Worm (Caenorhabditis elegans) whole organism, L4 larva: ENCODE data around the gene C54D10.10.
A peak's percentile ranks its signal among the peaks of the same experiment; 100 is the strongest.

Source experiments
- D1046.2 ChIP-seq: fragments of 200-800 bp; sonication (Bioruptor generic); IDR thresholded peaks from 2 replicates; pipeline ENCODE4 v1.3.6; 2022; ENCODE audit warnings: missing genetic modification characterization, missing compliant biosample characterization
- F10B5.3 ChIP-seq: sonication (generic microtip); optimal IDR thresholded peaks from 2 replicates; lab custom pipeline; 2016; ENCODE audit warnings: mild to moderate bottlenecking, missing genetic modification characterization, missing compliant biosample characterization
- F37D6.2 ChIP-seq: sonication (generic microtip); optimal IDR thresholded peaks from 2 replicates; lab custom pipeline; 2016; ENCODE audit warnings: mild to moderate bottlenecking, missing genetic modification characterization, missing compliant biosample characterization
- F44E2.7 ChIP-seq: fragments of 200-800 bp; sonication (Bioruptor generic); IDR thresholded peaks from 2 replicates; pipeline ENCODE4 v2.1.2; 2022; ENCODE audit warnings: missing genetic modification characterization, missing compliant biosample characterization
- T26A8.4 ChIP-seq: fragments of 200-800 bp; sonication (Bioruptor generic); IDR thresholded peaks from 2 replicates; pipeline ENCODE4 v1.3.6; 2022; ENCODE audit warnings: missing genetic modification characterization, missing compliant biosample characterization
- Y48G9A.11 ChIP-seq: fragments of 200-800 bp; sonication (Bioruptor generic); IDR thresholded peaks from 2 replicates; pipeline ENCODE4 v1.3.6; 2022; ENCODE audit warnings: missing genetic modification reagents, missing genetic modification characterization, missing compliant biosample characterization
- Y75B8A.6 ChIP-seq: fragments of 200-800 bp; sonication (Bioruptor generic); IDR thresholded peaks from 2 replicates; pipeline ENCODE4 v1.3.6; 2022; ENCODE audit warnings: missing genetic modification reagents, missing genetic modification characterization, missing compliant biosample characterization
- aha-1 ChIP-seq: fragments of 150-350 bp; peaks from one replicate; lab custom pipeline; 2014; ENCODE audit warnings: missing biosample characterization, missing genetic modification characterization
- ama-1 ChIP-seq: fragments of 150-350 bp; optimal IDR thresholded peaks from 2 replicates; lab custom pipeline; 2014; ENCODE audit warnings: inconsistent platforms, mixed read lengths
- arid-1 ChIP-seq: fragments of 200-800 bp; sonication (Bioruptor generic); conservative IDR thresholded peaks from 2 replicates; pipeline ENCODE4 v1.3.6; 2022; ENCODE audit warnings: missing genetic modification reagents, missing genetic modification characterization, missing compliant biosample characterization
- attf-4 ChIP-seq: sonication (generic microtip); optimal IDR thresholded peaks from 3 replicates; lab custom pipeline; 2017; ENCODE audit warnings: missing biosample characterization, missing genetic modification characterization
- ceh-20 ChIP-seq: fragments of 200-800 bp; sonication (Bioruptor generic); IDR thresholded peaks from 2 replicates; pipeline ENCODE4 v1.3.6; 2022; ENCODE audit warnings: missing genetic modification reagents, missing genetic modification characterization, missing compliant biosample characterization
- ceh-28 ChIP-seq: fragments of 150-350 bp; optimal IDR thresholded peaks from 2 replicates; lab custom pipeline; 2014; ENCODE audit warnings: missing biosample characterization, missing genetic modification reagents, missing genetic modification characterization
- ceh-62 ChIP-seq: sonication (generic microtip); optimal IDR thresholded peaks from 2 replicates; lab custom pipeline; 2017; ENCODE audit warnings: missing biosample characterization, missing genetic modification characterization
- daf-8 ChIP-seq: fragments of 200-800 bp; sonication (Bioruptor generic); IDR thresholded peaks from 2 replicates; pipeline ENCODE4 v1.3.6; 2022; ENCODE audit warnings: missing genetic modification characterization, missing compliant biosample characterization
- dmd-6 ChIP-seq: fragments of 200-800 bp; sonication (Bioruptor generic); IDR thresholded peaks from 2 replicates; pipeline ENCODE4 v1.3.6; 2022; ENCODE audit warnings: missing genetic modification reagents, missing genetic modification characterization, missing compliant biosample characterization
- dmd-9 ChIP-seq: fragments of 200-800 bp; sonication (Bioruptor generic); IDR thresholded peaks from 2 replicates; pipeline ENCODE4 v1.3.6; 2022; ENCODE audit warnings: missing genetic modification reagents, missing genetic modification characterization, missing compliant biosample characterization
- dpl-1 ChIP-seq: fragments of 150-350 bp; optimal IDR thresholded peaks from 2 replicates; lab custom pipeline; 2014; ENCODE audit warnings: missing biosample characterization, missing genetic modification reagents, missing genetic modification characterization
- duxl-1 ChIP-seq: sonication (generic microtip); optimal IDR thresholded peaks from 2 replicates; lab custom pipeline; 2016; ENCODE audit warnings: mild to moderate bottlenecking, missing genetic modification characterization, moderate library complexity, missing compliant biosample characterization; ENCODE audit not compliant: poor library complexity
- dve-1 ChIP-seq: sonication (generic microtip); optimal IDR thresholded peaks from 2 replicates; lab custom pipeline; 2017; ENCODE audit warnings: antibody characterized with exemption, mild to moderate bottlenecking, missing genetic modification characterization, missing compliant biosample characterization; ENCODE audit not compliant: insufficient read depth
- fkh-10 ChIP-seq: fragments of 150-350 bp; optimal IDR thresholded peaks from 2 replicates; lab custom pipeline; 2014; ENCODE audit warnings: missing biosample characterization, missing genetic modification reagents, missing genetic modification characterization
- gei-8 ChIP-seq: fragments of 200-800 bp; sonication (Bioruptor generic); optimal IDR thresholded peaks from 2 replicates; lab custom pipeline; 2018; ENCODE audit warnings: mild to moderate bottlenecking, missing genetic modification characterization, missing compliant biosample characterization
- jun-1 ChIP-seq: fragments of 150-350 bp; optimal IDR thresholded peaks from 2 replicates; lab custom pipeline; 2014; ENCODE audit warnings: missing biosample characterization, missing genetic modification reagents, missing genetic modification characterization
- lin-1 ChIP-seq: fragments of 200-800 bp; sonication (Bioruptor generic); IDR thresholded peaks from 2 replicates; pipeline ENCODE4 v1.3.6; 2022; ENCODE audit warnings: missing genetic modification reagents, missing genetic modification characterization, missing compliant biosample characterization
- lin-13 ChIP-seq: fragments of 150-350 bp; optimal IDR thresholded peaks from 2 replicates; lab custom pipeline; 2014; ENCODE audit warnings: missing biosample characterization, missing genetic modification reagents, missing genetic modification characterization
- lin-39 ChIP-seq: fragments of 150-350 bp; optimal IDR thresholded peaks from 2 replicates; lab custom pipeline; 2014; ENCODE audit warnings: missing biosample characterization, missing genetic modification reagents, missing genetic modification characterization
- lir-3 ChIP-seq: sonication (generic microtip); optimal IDR thresholded peaks from 2 replicates; lab custom pipeline; 2016; ENCODE audit warnings: mild to moderate bottlenecking, missing genetic modification characterization, missing compliant biosample characterization
- madf-5 ChIP-seq, 2 experiments: fragments of 200-800 bp; sonication (Bioruptor generic); IDR thresholded peaks; 2 replicates each; pipeline ENCODE4 v1.3.6; 2022; ENCODE audit warnings: missing compliant biosample characterization in 2 of 2, missing genetic modification characterization in 2 of 2
- nhr-10 ChIP-seq: fragments of 150-350 bp; optimal IDR thresholded peaks from 2 replicates; lab custom pipeline; 2014; ENCODE audit warnings: missing biosample characterization, missing genetic modification characterization
- nhr-11 ChIP-seq: fragments of 150-350 bp; optimal IDR thresholded peaks from 2 replicates; lab custom pipeline; 2014; ENCODE audit warnings: missing biosample characterization, missing genetic modification characterization
- nhr-111 ChIP-seq: fragments of 200-800 bp; sonication (Bioruptor generic); optimal IDR thresholded peaks from 2 replicates; lab custom pipeline; 2018; ENCODE audit warnings: mild to moderate bottlenecking, missing genetic modification characterization, missing compliant biosample characterization
- nhr-237 ChIP-seq: sonication (generic microtip); optimal IDR thresholded peaks from 2 replicates; lab custom pipeline; 2017; ENCODE audit warnings: missing biosample characterization, missing genetic modification characterization
- nhr-41 ChIP-seq: fragments of 200-800 bp; sonication (Bioruptor generic); IDR thresholded peaks from 2 replicates; pipeline ENCODE4 v1.3.6; 2022; ENCODE audit warnings: missing genetic modification reagents, missing genetic modification characterization, missing compliant biosample characterization
- nhr-6 ChIP-seq: fragments of 150-350 bp; optimal IDR thresholded peaks from 2 replicates; lab custom pipeline; 2014; ENCODE audit warnings: missing biosample characterization, missing genetic modification characterization
- nhr-76 ChIP-seq: fragments of 150-350 bp; optimal IDR thresholded peaks from 2 replicates; lab custom pipeline; 2014; ENCODE audit warnings: missing biosample characterization, missing genetic modification characterization
- nhr-77 ChIP-seq: fragments of 150-350 bp; optimal IDR thresholded peaks from 2 replicates; lab custom pipeline; 2014; ENCODE audit warnings: missing biosample characterization, missing genetic modification characterization
- php-3 ChIP-seq: fragments of 200-800 bp; sonication (Bioruptor generic); IDR thresholded peaks from 2 replicates; pipeline ENCODE4 v1.3.6; 2022; ENCODE audit warnings: missing genetic modification reagents, missing genetic modification characterization, missing compliant biosample characterization
- rbr-2 ChIP-seq: sonication (generic microtip); optimal IDR thresholded peaks from 2 replicates; lab custom pipeline; 2016; ENCODE audit warnings: missing genotype, missing genetic modification characterization, missing compliant biosample characterization
- set-16 ChIP-seq: fragments of 200-800 bp; sonication (Bioruptor generic); IDR thresholded peaks from 2 replicates; pipeline ENCODE4 v1.3.6; 2022; ENCODE audit warnings: missing genetic modification reagents, missing genetic modification characterization, missing compliant biosample characterization
- snpc-4 ChIP-seq: fragments of 150-350 bp; optimal IDR thresholded peaks from 2 replicates; lab custom pipeline; 2014; ENCODE audit warnings: missing biosample characterization, missing genetic modification characterization
- spr-1 ChIP-seq: sonication (generic microtip); optimal IDR thresholded peaks from 2 replicates; lab custom pipeline; 2016; ENCODE audit warnings: mild to moderate bottlenecking, missing genetic modification characterization, missing compliant biosample characterization
- spr-3 ChIP-seq: fragments of 200-800 bp; sonication (Bioruptor generic); optimal IDR thresholded peaks from 2 replicates; lab custom pipeline; 2018; ENCODE audit warnings: mild to moderate bottlenecking, missing genetic modification characterization, missing compliant biosample characterization
- tag-97 ChIP-seq: fragments of 200-800 bp; sonication (Bioruptor generic); IDR thresholded peaks from 2 replicates; pipeline ENCODE4 v1.3.6; 2022; ENCODE audit warnings: missing genetic modification characterization, missing compliant biosample characterization
- unc-62 ChIP-seq, 3 experiments: fragments of 150-350 bp in 1 of 3; sonication (generic microtip); optimal IDR thresholded peaks in 2 of 3; peaks in 1 of 3; 1 replicate in 1 of 3; 2 replicates in 2 of 3; lab custom pipeline; 2014 to 2017; ENCODE audit warnings: missing biosample characterization in 3 of 3, missing genetic modification characterization in 3 of 3, missing genetic modification reagents in 3 of 3, missing genotype in 1 of 3
- vab-7 ChIP-seq: fragments of 200-800 bp; sonication (Bioruptor generic); IDR thresholded peaks from 2 replicates; pipeline ENCODE4 v1.3.6; 2022; ENCODE audit warnings: missing genetic modification reagents, missing genetic modification characterization, missing compliant biosample characterization
- zag-1 ChIP-seq: fragments of 150-350 bp; optimal IDR thresholded peaks from 2 replicates; lab custom pipeline; 2014; ENCODE audit warnings: missing biosample characterization, missing genetic modification characterization
- zfp-2 ChIP-seq: sonication (generic microtip); optimal IDR thresholded peaks from 2 replicates; lab custom pipeline; 2016; ENCODE audit warnings: mild to moderate bottlenecking, missing genetic modification characterization, missing compliant biosample characterization
- zip-11 ChIP-seq: fragments of 200-800 bp; sonication (Bioruptor generic); IDR thresholded peaks from 2 replicates; pipeline ENCODE4 v1.3.6; 2022; ENCODE audit warnings: missing genetic modification characterization, missing compliant biosample characterization
- ztf-11 ChIP-seq: fragments of 150-350 bp; optimal IDR thresholded peaks from 2 replicates; lab custom pipeline; 2014; ENCODE audit warnings: missing biosample characterization, missing genetic modification characterization

Gene C54D10.10

DNA sequence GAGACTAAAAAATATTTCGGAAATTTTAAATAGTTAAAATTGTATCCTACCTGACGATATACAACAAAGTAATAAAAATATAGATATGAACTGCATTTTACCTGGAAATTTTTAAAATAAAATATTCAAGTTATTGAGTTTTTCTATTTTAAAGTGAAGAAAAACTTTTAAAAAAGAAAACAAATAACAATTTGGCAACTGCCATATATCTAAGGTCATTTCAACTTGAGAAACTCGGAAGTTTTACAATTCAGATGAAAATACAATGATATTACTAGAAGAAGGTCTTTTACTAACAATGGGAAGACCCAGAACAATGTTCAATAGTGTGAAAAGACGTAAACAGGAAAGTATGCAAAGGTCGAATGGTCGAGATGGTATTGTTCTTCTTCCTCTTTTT, at the start of gene C54D10.10:
Gene C54D10.10, minus strand, starts transcription at position 101 of the 400 bp plus-strand sequence.
- TF ChIP-seq F37D6.2 (tag; lab: Kevin White, UChicago) (no peak), ceh-28 (tag; lab: Kevin White, UChicago) (no peak), nhr-77 (tag; lab: Kevin White, UChicago) (no peak), Y75B8A.6 (GFP tag; lab: Robert Waterston, UW) (no peak), spr-3 (GFP tag; lab: Kevin White, UChicago) (no peak), F10B5.3 (tag; lab: Kevin White, UChicago) (no peak), nhr-11 (no peak), unc-62 (GFP tag; optimal IDR thresholded peaks at IDR 0.05 in 1 of 2; lab: Kevin White, UChicago) (no peak), unc-62 (tag; optimal IDR thresholded peaks at IDR 0.05; lab: Kevin White, UChicago) (no peak), dmd-9 (GFP tag; lab: Robert Waterston, UW) (no peak), ceh-62 (tag; lab: Kevin White, UChicago) (no peak), vab-7 (GFP tag; lab: Robert Waterston, UW) (no peak), Y48G9A.11 (GFP tag; lab: Robert Waterston, UW) (no peak), madf-5 (GFP tag; IDR thresholded peaks at IDR 0.05; lab: Robert Waterston, UW) (no peak), ztf-11 (tag; lab: Kevin White, UChicago) (no peak), arid-1 (no peak), dve-1 (no peak), T26A8.4 (GFP tag; lab: Robert Waterston, UW) (no peak), lin-39 (tag; lab: Kevin White, UChicago) (no peak), php-3 (no peak), jun-1 (tag; lab: Kevin White, UChicago) (no peak)

DNA sequence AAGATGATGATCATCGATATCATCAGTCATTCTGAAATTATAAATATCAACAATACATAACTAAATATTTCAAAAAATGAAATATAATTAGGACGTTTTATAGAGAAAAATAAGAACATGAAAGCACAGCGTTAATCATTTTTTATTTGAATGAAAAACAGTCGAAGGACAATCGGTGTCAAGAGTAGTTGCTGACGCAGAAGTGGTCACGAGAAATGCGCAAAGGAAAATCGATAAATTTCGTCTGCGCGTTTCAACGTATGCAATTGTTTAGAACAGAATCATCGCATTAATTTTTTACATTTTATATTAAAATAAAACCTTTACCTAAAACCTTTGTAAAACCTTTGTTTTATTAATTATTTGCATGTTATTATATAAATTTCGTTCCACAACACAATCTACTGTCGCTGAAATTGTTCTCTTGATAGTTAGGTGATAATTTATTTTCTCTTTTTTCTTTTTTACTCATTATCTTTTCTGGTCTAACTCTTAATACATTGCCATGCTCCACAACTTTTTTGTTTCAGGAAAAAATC, 48.0 kb upstream of the C54D10.10 start, which contains the start of the genes W04D2.4 and rbm-25:
Gene W04D2.4, minus strand, starts transcription at position 31 of the 539 bp plus-strand sequence.
Gene rbm-25, plus strand, starts transcription at position 489 of the 539 bp plus-strand sequence.
- TF ChIP-seq rbr-2 (peak; percentile 72), nhr-237 (tag; lab: Kevin White, UChicago) (no peak), duxl-1 (no peak), zfp-2 (tag; lab: Kevin White, UChicago) (no peak), tag-97 (GFP tag; lab: Robert Waterston, UW) (no peak), nhr-6 (tag; lab: Kevin White, UChicago) (peak; percentile 86), attf-4 (tag; lab: Kevin White, UChicago) (no peak), lin-13 (GFP tag; lab: Kevin White, UChicago) (peak; percentile 22), daf-8 (GFP tag; lab: Robert Waterston, UW) (no peak), nhr-76 (tag; lab: Kevin White, UChicago) (no peak), snpc-4 (tag; lab: Kevin White, UChicago) (no peak), unc-62 (GFP tag; optimal IDR thresholded peaks at IDR 0.05 in 1 of 2; lab: Kevin White, UChicago) (no peak), unc-62 (tag; optimal IDR thresholded peaks at IDR 0.05; lab: Kevin White, UChicago) (no peak), nhr-41 (no peak), Y48G9A.11 (GFP tag; lab: Robert Waterston, UW) (no peak), nhr-10 (no peak), Y75B8A.6 (GFP tag; lab: Robert Waterston, UW) (no peak), spr-1 (tag; lab: Kevin White, UChicago) (peak; percentile 56), vab-7 (GFP tag; lab: Robert Waterston, UW) (no peak), zag-1 (tag; lab: Kevin White, UChicago) (no peak), ceh-20 (GFP tag; lab: Robert Waterston, UW) (no peak), nhr-77 (tag; lab: Kevin White, UChicago) (peak; percentile 20), set-16 (no peak), lin-1 (no peak), zip-11 (GFP tag; lab: Robert Waterston, UW) (no peak), F44E2.7 (GFP tag; lab: Robert Waterston, UW) (no peak), fkh-10 (GFP tag; lab: Kevin White, UChicago) (peak; percentile 1), dve-1 (peak; percentile 82), ztf-11 (tag; lab: Kevin White, UChicago) (no peak), spr-3 (GFP tag; lab: Kevin White, UChicago) (no peak), aha-1 (tag; lab: Kevin White, UChicago) (peak; percentile 78), gei-8 (GFP tag; lab: Kevin White, UChicago) (no peak), D1046.2 (no peak), dmd-6 (GFP tag; lab: Robert Waterston, UW) (peak; percentile 63), php-3 (no peak), nhr-111 (GFP tag; lab: Kevin White, UChicago) (no peak), ama-1 (lab: Kevin White, UChicago) (no peak), lir-3 (no peak), lin-39 (tag; lab: Kevin White, UChicago) (no peak), dmd-9 (GFP tag; lab: Robert Waterston, UW) (no peak), dpl-1 (peak; percentile 81)
